Worm (Caenorhabditis elegans) whole organism, young adult: ENCODE data around the gene srh-169.

Experiments
- B0261.1 ChIP-seq: sonication (generic microtip); optimal IDR thresholded peaks from 2 replicates; lab custom pipeline; 2016; ENCODE audit warnings: mild to moderate bottlenecking, missing genetic modification characterization, moderate library complexity, missing compliant biosample characterization
- B0336.3 ChIP-seq: fragments of 200-800 bp; sonication (Bioruptor generic); IDR thresholded peaks from 2 replicates; pipeline ENCODE4 v1.3.6; 2022; ENCODE audit warnings: missing genetic modification characterization, missing compliant biosample characterization
- D2030.7 ChIP-seq: fragments of 200-800 bp; sonication (Bioruptor generic); IDR thresholded peaks from 2 replicates; pipeline ENCODE4 v1.3.6; 2022; ENCODE audit warnings: missing genetic modification reagents, missing genetic modification characterization, missing compliant biosample characterization
- F22D6.2 ChIP-seq: sonication (generic microtip); optimal IDR thresholded peaks from 2 replicates; lab custom pipeline; 2016; ENCODE audit warnings: mild to moderate bottlenecking, missing genetic modification characterization, missing compliant biosample characterization
- F33H1.4 ChIP-seq: fragments of 200-800 bp; sonication (Bioruptor generic); IDR thresholded peaks from 2 replicates; pipeline ENCODE4 v1.3.6; 2022; ENCODE audit warnings: missing genetic modification reagents, missing genetic modification characterization, missing compliant biosample characterization
- F49E8.2 ChIP-seq: sonication (generic microtip); optimal IDR thresholded peaks from 3 replicates; lab custom pipeline; 2017; ENCODE audit warnings: missing genetic modification characterization, mild to moderate bottlenecking, missing compliant biosample characterization, antibody characterized with exemption, moderate library complexity; ENCODE audit not compliant: insufficient read depth
- F55B11.4 ChIP-seq: sonication (generic microtip); optimal IDR thresholded peaks from 2 replicates; lab custom pipeline; 2016; ENCODE audit warnings: missing compliant biosample characterization, missing genetic modification characterization, borderline replicate concordance; ENCODE audit not compliant: insufficient read depth
- Y56A3A.18 ChIP-seq: fragments of 200-800 bp; sonication (Bioruptor generic); IDR thresholded peaks from 2 replicates; pipeline ENCODE4 v1.3.6; 2022; ENCODE audit warnings: missing genetic modification reagents, missing genetic modification characterization, missing compliant biosample characterization
- ZK185.1 ChIP-seq: sonication (generic microtip); optimal IDR thresholded peaks from 2 replicates; lab custom pipeline; 2016; ENCODE audit warnings: mild to moderate bottlenecking, missing genetic modification characterization, missing compliant biosample characterization; ENCODE audit not compliant: poor library complexity, severe bottlenecking
- akir-1 ChIP-seq: fragments of 200-800 bp; sonication (Bioruptor generic); optimal IDR thresholded peaks from 2 replicates; lab custom pipeline; 2018; ENCODE audit warnings: mild to moderate bottlenecking, missing genetic modification characterization, moderate library complexity, missing compliant biosample characterization
- ama-1 ChIP-seq, 3 experiments: fragments of 150-350 bp in 1 of 3; sonication (generic microtip) in 2 of 3; optimal IDR thresholded peaks; 2 replicates each; lab custom pipeline; 2014 to 2018; ENCODE audit warnings: missing biosample characterization in 2 of 3, missing genetic modification characterization in 2 of 3, missing genetic modification reagents in 2 of 3
- aptf-2 ChIP-seq: fragments of 200-800 bp; sonication (Bioruptor generic); conservative IDR thresholded peaks from 2 replicates; pipeline ENCODE4 v1.3.6; 2022; ENCODE audit warnings: missing genetic modification reagents, missing genetic modification characterization, missing compliant biosample characterization
- aptf-3 ChIP-seq: fragments of 200-800 bp; sonication (Bioruptor generic); IDR thresholded peaks from 2 replicates; pipeline ENCODE4 v1.3.6; 2022; ENCODE audit warnings: missing genetic modification characterization, missing compliant biosample characterization
- attf-5 ChIP-seq: fragments of 200-800 bp; sonication (Bioruptor generic); optimal IDR thresholded peaks from 2 replicates; lab custom pipeline; 2018; ENCODE audit warnings: mild to moderate bottlenecking, missing genetic modification characterization, missing compliant biosample characterization
- attf-6 ChIP-seq: fragments of 200-800 bp; sonication (Bioruptor generic); IDR thresholded peaks from 2 replicates; pipeline ENCODE4 v1.3.6; 2022; ENCODE audit warnings: missing genetic modification reagents, missing genetic modification characterization, missing compliant biosample characterization
- cebp-1 ChIP-seq, 2 experiments: fragments of 200-800 bp in 1 of 2; sonication (Bioruptor generic) in 1 of 2; sonication (generic microtip) in 1 of 2; IDR thresholded peaks in 1 of 2; optimal IDR thresholded peaks in 1 of 2; 2 replicates each; pipeline versions ENCODE4 v1.3.6 to Lab custom; 2017 to 2022; ENCODE audit warnings: missing compliant biosample characterization in 2 of 2, missing genetic modification characterization in 2 of 2, mild to moderate bottlenecking in 1 of 2, missing genetic modification reagents in 1 of 2, moderate library complexity in 1 of 2
- cebp-2 ChIP-seq: fragments of 200-800 bp; sonication (Bioruptor generic); IDR thresholded peaks from 2 replicates; pipeline ENCODE4 v1.3.6; 2022; ENCODE audit warnings: missing genetic modification characterization, missing compliant biosample characterization
- ceh-79 ChIP-seq: sonication (generic microtip); optimal IDR thresholded peaks from 2 replicates; lab custom pipeline; 2017; ENCODE audit warnings: mild to moderate bottlenecking, missing genetic modification characterization, missing compliant biosample characterization
- die-1 ChIP-seq: sonication (generic microtip); optimal IDR thresholded peaks from 2 replicates; lab custom pipeline; 2016; ENCODE audit warnings: missing genotype, mild to moderate bottlenecking, missing genetic modification characterization, missing compliant biosample characterization
- dox-1 ChIP-seq: fragments of 200-800 bp; sonication (Bioruptor generic); IDR thresholded peaks from 2 replicates; pipeline ENCODE4 v1.3.6; 2022; ENCODE audit warnings: missing genetic modification reagents, missing genetic modification characterization, missing compliant biosample characterization
- egrh-3 ChIP-seq: fragments of 200-800 bp; sonication (Bioruptor generic); IDR thresholded peaks from 2 replicates; pipeline ENCODE4 v1.3.6; 2022; ENCODE audit warnings: missing genetic modification reagents, missing genetic modification characterization, missing compliant biosample characterization
- ekl-4 ChIP-seq: fragments of 200-800 bp; sonication (Bioruptor generic); IDR thresholded peaks from 2 replicates; pipeline ENCODE4 v1.3.6; 2022; ENCODE audit warnings: missing genetic modification reagents, missing genetic modification characterization, missing compliant biosample characterization
- ets-4 ChIP-seq: fragments of 200-800 bp; sonication (Bioruptor generic); optimal IDR thresholded peaks from 2 replicates; lab custom pipeline; 2018; ENCODE audit warnings: mild to moderate bottlenecking, missing genetic modification characterization, missing compliant biosample characterization
- gei-17 ChIP-seq: fragments of 200-800 bp; sonication (Bioruptor generic); optimal IDR thresholded peaks from 2 replicates; lab custom pipeline; 2018; ENCODE audit warnings: mild to moderate bottlenecking, missing genetic modification characterization, missing compliant biosample characterization
- him-1 ChIP-seq: sonication (generic microtip); optimal IDR thresholded peaks from 2 replicates; lab custom pipeline; 2016; ENCODE audit warnings: missing genotype, missing genetic modification reagents, missing genetic modification characterization, missing compliant biosample characterization
- hlh-26 ChIP-seq: fragments of 200-800 bp; sonication (Bioruptor generic); conservative IDR thresholded peaks from 2 replicates; pipeline ENCODE4 v1.3.6; 2022; ENCODE audit warnings: missing genetic modification reagents, missing genetic modification characterization, missing compliant biosample characterization
- hmg-1.2 ChIP-seq: fragments of 200-800 bp; sonication (Bioruptor generic); IDR thresholded peaks from 2 replicates; pipeline ENCODE4 v1.3.6; 2022; ENCODE audit warnings: missing genetic modification reagents, missing genetic modification characterization, missing compliant biosample characterization
- hsf-1 ChIP-seq: fragments of 200-800 bp; sonication (Bioruptor generic); IDR thresholded peaks from 2 replicates; pipeline ENCODE4 v1.3.6; 2022; ENCODE audit warnings: missing genetic modification reagents, missing genetic modification characterization, missing compliant biosample characterization
- lin-26 ChIP-seq: fragments of 200-800 bp; sonication (Bioruptor generic); IDR thresholded peaks from 2 replicates; pipeline ENCODE4 v1.3.6; 2022; ENCODE audit warnings: missing genetic modification reagents, missing genetic modification characterization, missing compliant biosample characterization
- lin-35 ChIP-seq, 3 experiments: fragments of 150-350 bp in 2 of 3; sonication (generic microtip) in 1 of 3; optimal IDR thresholded peaks; 2 replicates each; lab custom pipeline; 2014 to 2018; ENCODE audit warnings: missing biosample characterization in 3 of 3, missing genetic modification characterization in 3 of 3, missing genetic modification reagents in 3 of 3
- lir-1 ChIP-seq: fragments of 200-800 bp; sonication (Bioruptor generic); conservative IDR thresholded peaks from 2 replicates; pipeline ENCODE4 v1.3.6; 2022; ENCODE audit warnings: missing genetic modification reagents, missing genetic modification characterization, missing compliant biosample characterization
- lsy-27 ChIP-seq: sonication (generic microtip); optimal IDR thresholded peaks from 2 replicates; lab custom pipeline; 2017; ENCODE audit warnings: missing genetic modification characterization, mild to moderate bottlenecking, missing compliant biosample characterization, antibody characterized with exemption, missing genotype, borderline replicate concordance; ENCODE audit not compliant: insufficient read depth
- madf-10 ChIP-seq: sonication (generic microtip); optimal IDR thresholded peaks from 2 replicates; lab custom pipeline; 2016; ENCODE audit warnings: mild to moderate bottlenecking, missing genetic modification characterization, missing compliant biosample characterization
- mel-28 ChIP-seq: sonication (generic microtip); optimal IDR thresholded peaks from 2 replicates; lab custom pipeline; 2016; ENCODE audit warnings: borderline replicate concordance, mild to moderate bottlenecking, missing genetic modification characterization, missing compliant biosample characterization
- mes-4 ChIP-seq: sonication (generic microtip); optimal IDR thresholded peaks from 2 replicates; lab custom pipeline; 2016; ENCODE audit warnings: missing genotype, missing genetic modification characterization, missing compliant biosample characterization
- nfya-1 ChIP-seq: sonication (generic microtip); optimal IDR thresholded peaks from 2 replicates; lab custom pipeline; 2017; ENCODE audit warnings: antibody characterized with exemption, missing compliant biosample characterization, missing genetic modification characterization, borderline replicate concordance; ENCODE audit not compliant: insufficient read depth
- nfya-2 ChIP-seq: fragments of 200-800 bp; sonication (Bioruptor generic); IDR thresholded peaks from 2 replicates; pipeline ENCODE4 v1.3.6; 2022; ENCODE audit warnings: missing genetic modification reagents, missing genetic modification characterization, missing compliant biosample characterization
- nhr-179 ChIP-seq: sonication (generic microtip); optimal IDR thresholded peaks from 2 replicates; lab custom pipeline; 2016; ENCODE audit warnings: mild to moderate bottlenecking, missing genetic modification characterization, missing compliant biosample characterization
- nhr-80 ChIP-seq: sonication (generic microtip); optimal IDR thresholded peaks from 2 replicates; lab custom pipeline; 2016; ENCODE audit warnings: missing genetic modification characterization, missing compliant biosample characterization
- repo-1 ChIP-seq: sonication (generic microtip); optimal IDR thresholded peaks from 2 replicates; lab custom pipeline; 2017; ENCODE audit warnings: mild to moderate bottlenecking, missing genetic modification characterization, missing compliant biosample characterization
- snpc-1.1 ChIP-seq: sonication (generic microtip); optimal IDR thresholded peaks from 2 replicates; lab custom pipeline; 2017; ENCODE audit warnings: missing genetic modification characterization, mild to moderate bottlenecking, missing compliant biosample characterization, antibody characterized with exemption, moderate library complexity, missing genotype, missing genetic modification reagents; ENCODE audit not compliant: insufficient read depth
- tbp1 ChIP-seq: fragments of 200-800 bp; sonication (Bioruptor generic); optimal IDR thresholded peaks from 2 replicates; lab custom pipeline; 2018; ENCODE audit warnings: mild to moderate bottlenecking, missing genetic modification characterization, missing compliant biosample characterization
- ztf-22 ChIP-seq: fragments of 200-800 bp; sonication (Bioruptor generic); optimal IDR thresholded peaks from 2 replicates; lab custom pipeline; 2018; ENCODE audit warnings: mild to moderate bottlenecking, missing genetic modification characterization, moderate library complexity, missing compliant biosample characterization
- ztf-25 ChIP-seq: fragments of 200-800 bp; sonication (Bioruptor generic); IDR thresholded peaks from 2 replicates; pipeline ENCODE4 v1.3.6; 2022; ENCODE audit warnings: missing genetic modification reagents, missing genetic modification characterization, missing compliant biosample characterization
- ztf-26 ChIP-seq: sonication (generic microtip); optimal IDR thresholded peaks from 2 replicates; lab custom pipeline; 2017; ENCODE audit warnings: missing genetic modification characterization, missing compliant biosample characterization
- ztf-28 ChIP-seq: fragments of 200-800 bp; sonication (Bioruptor generic); IDR thresholded peaks from 2 replicates; pipeline ENCODE4 v1.3.6; 2022; ENCODE audit warnings: missing genetic modification reagents, missing genetic modification characterization, missing compliant biosample characterization

srh-169 gene

ce11 chrV:4024777-4025176 is 22.9 kb upstream of the srh-169 start, which contains the start of gene K09D9.1 (continued):
- peak; percentile 57 for TF ChIP-seq ztf-22 (GFP tag; lab: Kevin White, UChicago)
- TF ChIP-seq ceh-79 (tag; lab: Kevin White, UChicago): no peak
- TF ChIP-seq ets-4 (GFP tag; lab: Kevin White, UChicago): peak; percentile 2
- no peak for TF ChIP-seq die-1 (tag; lab: Kevin White, UChicago)
- TF ChIP-seq lin-26 (GFP tag; lab: Robert Waterston, UW): no peak
- no peak for TF ChIP-seq D2030.7 (GFP tag; lab: Robert Waterston, UW)
- TF ChIP-seq dox-1 (GFP tag; lab: Robert Waterston, UW): peak; percentile 53; the same call in 1 of the 2 replicates
- TF ChIP-seq ztf-28 (GFP tag; lab: Robert Waterston, UW): no peak
- no peak for TF ChIP-seq ekl-4 (GFP tag; lab: Robert Waterston, UW)
- TF ChIP-seq akir-1 (GFP tag; lab: Kevin White, UChicago): no peak
- no peak for TF ChIP-seq repo-1 (tag; lab: Kevin White, UChicago)
- TF ChIP-seq snpc-1.1 (tag; lab: Kevin White, UChicago): no peak
- no peak for TF ChIP-seq madf-10 (tag; lab: Kevin White, UChicago)
- no peak for TF ChIP-seq aptf-3 (GFP tag; lab: Robert Waterston, UW)
- no peak for TF ChIP-seq nfya-1 (tag; lab: Kevin White, UChicago)
- TF ChIP-seq F22D6.2 (tag; lab: Kevin White, UChicago): no peak
- no peak for TF ChIP-seq ztf-26 (tag; lab: Kevin White, UChicago)
- TF ChIP-seq lin-35 (GFP tag; optimal IDR thresholded peaks at IDR 0.05; lab: Kevin White, UChicago): no peak
- TF ChIP-seq hsf-1 (GFP tag; lab: Robert Waterston, UW): no peak
- TF ChIP-seq cebp-2 (GFP tag; lab: Robert Waterston, UW): no peak
- TF ChIP-seq ZK185.1 (tag; lab: Kevin White, UChicago): peak; percentile 31
- TF ChIP-seq Y56A3A.18: no peak
- peak; percentile 19 for TF ChIP-seq attf-5 (GFP tag; lab: Kevin White, UChicago)
- no peak for TF ChIP-seq tbp1 (GFP tag; lab: Kevin White, UChicago)
- TF ChIP-seq nfya-2 (GFP tag; lab: Robert Waterston, UW): no peak
- TF ChIP-seq ama-1 (optimal IDR thresholded peaks at IDR 0.05; lab: Kevin White, UChicago): no peak
- TF ChIP-seq ama-1 (GFP tag; optimal IDR thresholded peaks at IDR 0.05; lab: Kevin White, UChicago): no peak
- peak; percentile 93 for TF ChIP-seq nhr-80 (tag; lab: Kevin White, UChicago)
- no peak for TF ChIP-seq lsy-27 (tag; lab: Kevin White, UChicago)
- TF ChIP-seq F49E8.2 (tag; lab: Kevin White, UChicago): no peak
- no peak for TF ChIP-seq B0261.1 (tag; lab: Kevin White, UChicago)
- TF ChIP-seq gei-17: no peak
- no peak for TF ChIP-seq mel-28 (tag; lab: Kevin White, UChicago)

DNA sequence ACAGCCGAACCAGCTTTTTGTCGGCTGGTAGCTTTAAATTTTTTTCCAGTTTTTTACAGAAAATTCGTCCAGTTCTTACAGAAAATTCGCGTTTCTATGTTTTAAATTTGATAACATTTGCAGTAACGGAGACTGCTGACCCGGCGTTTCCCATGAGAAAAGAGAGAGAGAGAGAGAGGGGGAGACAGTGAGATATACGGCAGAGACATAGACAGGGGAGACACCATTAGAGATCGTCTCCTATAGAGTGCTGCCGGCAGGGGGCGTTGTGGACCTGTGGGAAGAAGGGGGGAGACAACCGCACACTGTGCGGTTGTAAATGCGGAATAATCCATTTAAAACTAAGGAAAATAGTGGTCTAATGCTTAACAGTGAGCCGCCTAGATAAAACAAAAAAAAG is 18.0 kb upstream of the srh-169 start:
- TF ChIP-seq ztf-25 (GFP tag; lab: Robert Waterston, UW) (no peak), lir-1 (GFP tag; lab: Robert Waterston, UW) (no peak), aptf-2 (GFP tag; lab: Robert Waterston, UW) (peak; percentile 95), hlh-26 (GFP tag; lab: Robert Waterston, UW) (no peak), hmg-1.2 (GFP tag; lab: Robert Waterston, UW) (peak; percentile 74; the same call in 1 of the 2 replicates), F33H1.4 (GFP tag; lab: Robert Waterston, UW) (no peak), B0336.3 (GFP tag; lab: Robert Waterston, UW) (0 out of 2 replicates have a peak, but pooled peaks have one; percentile 16), him-1 (tag; lab: Kevin White, UChicago) (no peak), attf-6 (GFP tag; lab: Robert Waterston, UW) (no peak), aptf-3 (GFP tag; lab: Robert Waterston, UW) (peak; percentile 50; the same call in 1 of the 2 replicates), die-1 (tag; lab: Kevin White, UChicago) (no peak), egrh-3 (GFP tag; lab: Robert Waterston, UW) (0 out of 2 replicates have a peak, but pooled peaks have one; percentile 18), Y56A3A.18 (0 out of 2 replicates have a peak, but pooled peaks have one; percentile 11), F55B11.4 (no peak), cebp-1 (GFP tag; IDR thresholded peaks at IDR 0.05; lab: Robert Waterston, UW) (no peak), cebp-1 (tag; optimal IDR thresholded peaks at IDR 0.05; lab: Kevin White, UChicago) (peak; percentile 16), nhr-179 (tag; lab: Kevin White, UChicago) (no peak), mes-4 (no peak)
